Fruit fly (Drosophila melanogaster) whole organism, embryonic: ENCODE results near the gene PIG-L.

Experiments used
- Ada2b ChIP-seq: fragments of 200-800 bp; sonication (Bioruptor generic); IDR thresholded peaks from 2 replicates; pipeline ENCODE4 v1.3.6; 2022; ENCODE audit warnings: missing biosample characterization, missing genetic modification characterization
- Antp ChIP-seq: fragments of 200-800 bp; sonication (Bioruptor generic); optimal IDR thresholded peaks from 3 replicates; lab custom pipeline; 2016; ENCODE audit warnings: missing biosample characterization, missing genetic modification characterization
- BEAF-32 ChIP-seq: fragments of 200-800 bp; sonication (Bioruptor generic); optimal IDR thresholded peaks from 3 replicates; lab custom pipeline; 2017; ENCODE audit warnings: missing biosample characterization, missing genetic modification characterization, mild to moderate bottlenecking, moderate library complexity, missing genetic modification reagents
- Bdp1 ChIP-seq: fragments of 200-800 bp; sonication (Bioruptor generic); optimal IDR thresholded peaks from 3 replicates; lab custom pipeline; 2016; ENCODE audit warnings: missing biosample characterization, missing genetic modification characterization
- C15 ChIP-seq: fragments of 200-800 bp; sonication (Bioruptor generic); IDR thresholded peaks from 3 replicates; pipeline ENCODE4 v1.3.6; 2022; ENCODE audit warnings: missing biosample characterization, missing genetic modification characterization
- CG15073 ChIP-seq: fragments of 200-800 bp; sonication (Bioruptor generic); optimal IDR thresholded peaks from 2 replicates; lab custom pipeline; 2016; ENCODE audit warnings: missing biosample characterization, missing genetic modification characterization
- CG1529 ChIP-seq: fragments of 200-800 bp; sonication (Bioruptor generic); optimal IDR thresholded peaks from 3 replicates; lab custom pipeline; 2018; ENCODE audit warnings: missing biosample characterization, missing genetic modification characterization
- CG15696 ChIP-seq: fragments of 200-800 bp; sonication (Bioruptor generic); optimal IDR thresholded peaks from 2 replicates; lab custom pipeline; 2019; ENCODE audit warnings: missing biosample characterization, mild to moderate bottlenecking, missing genetic modification characterization, moderate library complexity
- CG17802 ChIP-seq: fragments of 200-800 bp; sonication (Bioruptor generic); optimal IDR thresholded peaks from 2 replicates; lab custom pipeline; 2018; ENCODE audit warnings: missing biosample characterization, mild to moderate bottlenecking, missing genetic modification characterization, moderate library complexity
- CG1792 ChIP-seq: fragments of 200-800 bp; sonication (Bioruptor generic); optimal IDR thresholded peaks from 2 replicates; lab custom pipeline; 2016; ENCODE audit warnings: missing biosample characterization, missing genetic modification characterization
- CG2116 ChIP-seq: fragments of 200-800 bp; sonication (Bioruptor generic); optimal IDR thresholded peaks from 3 replicates; lab custom pipeline; 2018; ENCODE audit warnings: missing biosample characterization, mild to moderate bottlenecking, missing genetic modification characterization
- CG4360 ChIP-seq: fragments of 200-800 bp; sonication (Bioruptor generic); IDR thresholded peaks from 2 replicates; pipeline ENCODE4 v1.3.6; 2022; ENCODE audit warnings: missing biosample characterization, missing genetic modification characterization
- CG43689 ChIP-seq: fragments of 200-800 bp; sonication (Bioruptor generic); IDR thresholded peaks from 2 replicates; pipeline ENCODE4 v1.3.6; 2022; ENCODE audit warnings: missing biosample characterization, missing genetic modification characterization
- CG6175 ChIP-seq: fragments of 200-800 bp; sonication (Bioruptor generic); IDR thresholded peaks from 3 replicates; pipeline ENCODE4 v1.3.6; 2022; ENCODE audit warnings: missing biosample characterization, missing genetic modification characterization
- CG6791 ChIP-seq: fragments of 200-800 bp; sonication (Bioruptor generic); IDR thresholded peaks from 3 replicates; pipeline ENCODE4 v1.3.6; 2022; ENCODE audit warnings: missing biosample characterization, missing genetic modification characterization; ENCODE audit not compliant: partially characterized antibody
- CG7963 ChIP-seq: fragments of 200-800 bp; sonication (Bioruptor generic); IDR thresholded peaks from 3 replicates; pipeline ENCODE4 v1.3.6; 2022; ENCODE audit warnings: missing biosample characterization, missing genetic modification characterization; ENCODE audit not compliant: partially characterized antibody
- CG7987 ChIP-seq: fragments of 200-800 bp; sonication (Bioruptor generic); optimal IDR thresholded peaks from 2 replicates; lab custom pipeline; 2018; ENCODE audit warnings: missing biosample characterization, mild to moderate bottlenecking, missing genetic modification characterization, moderate library complexity
- CG8924 ChIP-seq: fragments of 200-800 bp; optimal IDR thresholded peaks from 3 replicates; lab custom pipeline; 2019; ENCODE audit warnings: missing biosample characterization, mild to moderate bottlenecking, missing genetic modification characterization, moderate library complexity
- CrebB ChIP-seq: fragments of 200-800 bp; sonication (Bioruptor generic); optimal IDR thresholded peaks from 3 replicates; lab custom pipeline; 2018; ENCODE audit warnings: missing biosample characterization, mild to moderate bottlenecking, missing genetic modification characterization
- D ChIP-seq, 2 experiments: fragments of 200-800 bp in 1 of 2; fragments of >200 bp in 1 of 2; sonication (Bioruptor generic) in 1 of 2; optimal IDR thresholded peaks; 2 replicates in 1 of 2; 3 replicates in 1 of 2; lab custom pipeline; 2017; ENCODE audit warnings: mild to moderate bottlenecking in 1 of 2, missing biosample characterization in 1 of 2, missing genetic modification characterization in 1 of 2, missing genetic modification reagents in 1 of 2
- Dp ChIP-seq: fragments of 200-800 bp; sonication (Bioruptor generic); optimal IDR thresholded peaks from 2 replicates; lab custom pipeline; 2018; ENCODE audit warnings: missing biosample characterization, mild to moderate bottlenecking, missing genetic modification characterization, moderate library complexity
- Fer3 ChIP-seq: fragments of 200-800 bp; sonication (Bioruptor generic); optimal IDR thresholded peaks from 2 replicates; lab custom pipeline; 2018; ENCODE audit warnings: missing biosample characterization, mild to moderate bottlenecking, missing genetic modification characterization, moderate library complexity
- GATAe ChIP-seq: fragments of 200-800 bp; sonication (Bioruptor generic); conservative IDR thresholded peaks from 2 replicates; pipeline ENCODE4 v1.3.6; 2022; ENCODE audit warnings: missing biosample characterization, missing genetic modification characterization
- HHEX ChIP-seq: fragments of 200-800 bp; sonication (Bioruptor generic); optimal IDR thresholded peaks from 3 replicates; lab custom pipeline; 2017; ENCODE audit warnings: missing biosample characterization, mild to moderate bottlenecking, missing genetic modification characterization, missing genetic modification reagents
- HLH4C ChIP-seq: fragments of 200-800 bp; sonication (Bioruptor generic); IDR thresholded peaks from 3 replicates; pipeline ENCODE4 v1.3.6; 2022; ENCODE audit warnings: missing biosample characterization, missing genetic modification characterization; ENCODE audit not compliant: partially characterized antibody
- Lim3 ChIP-seq: fragments of 200-800 bp; sonication (Bioruptor generic); IDR thresholded peaks from 2 replicates; pipeline ENCODE4 v1.3.6; 2022; ENCODE audit warnings: missing biosample characterization, missing genetic modification characterization
- MESR4 ChIP-seq: fragments of 200-800 bp; sonication (Bioruptor generic); optimal IDR thresholded peaks from 2 replicates; lab custom pipeline; 2018; ENCODE audit warnings: missing biosample characterization, mild to moderate bottlenecking, missing genetic modification characterization, moderate library complexity
- MTF-1 ChIP-seq: fragments of 200-800 bp; sonication (Bioruptor generic); optimal IDR thresholded peaks from 2 replicates; lab custom pipeline; 2018; ENCODE audit warnings: missing biosample characterization, mild to moderate bottlenecking, missing genetic modification characterization, borderline replicate concordance
- Mrtf ChIP-seq: fragments of 200-800 bp; sonication (Bioruptor generic); IDR thresholded peaks from 3 replicates; pipeline ENCODE4 v1.3.6; 2022; ENCODE audit warnings: missing biosample characterization, missing genetic modification characterization
- Opbp ChIP-seq: fragments of 200-800 bp; sonication (Bioruptor generic); IDR thresholded peaks from 3 replicates; pipeline ENCODE4 v1.3.6; 2022; ENCODE audit warnings: missing biosample characterization, missing genetic modification characterization; ENCODE audit not compliant: partially characterized antibody
- Vsx1 ChIP-seq: fragments of 200-800 bp; sonication (Bioruptor generic); optimal IDR thresholded peaks from 2 replicates; lab custom pipeline; 2017; ENCODE audit warnings: missing biosample characterization, mild to moderate bottlenecking, missing genetic modification characterization, missing genetic modification reagents
- Xrp1 ChIP-seq: fragments of 200-800 bp; sonication (Bioruptor generic); IDR thresholded peaks from 2 replicates; pipeline ENCODE4 v1.3.6; 2022; ENCODE audit warnings: missing biosample characterization, missing genetic modification characterization
- bcd ChIP-seq: fragments of 200-800 bp; sonication (Bioruptor generic); optimal IDR thresholded peaks from 2 replicates; lab custom pipeline; 2017; ENCODE audit warnings: missing biosample characterization, mild to moderate bottlenecking, missing genetic modification characterization
- corto ChIP-seq: fragments of 200-800 bp; sonication (Bioruptor generic); optimal IDR thresholded peaks from 2 replicates; lab custom pipeline; 2016; ENCODE audit warnings: missing biosample characterization, mild to moderate bottlenecking, missing genetic modification characterization, moderate library complexity
- cwo ChIP-seq: fragments of 200-800 bp; sonication (Bioruptor generic); optimal IDR thresholded peaks from 3 replicates; lab custom pipeline; 2017; ENCODE audit warnings: missing biosample characterization, missing genetic modification characterization, mild to moderate bottlenecking, moderate library complexity, missing genetic modification reagents
- gfzf ChIP-seq: fragments of 200-800 bp; sonication (Bioruptor generic); optimal IDR thresholded peaks from 2 replicates; lab custom pipeline; 2016; ENCODE audit warnings: missing biosample characterization, mild to moderate bottlenecking, missing genetic modification characterization, moderate library complexity
- her ChIP-seq: fragments of 200-800 bp; sonication (Bioruptor generic); optimal IDR thresholded peaks from 2 replicates; lab custom pipeline; 2016; ENCODE audit warnings: missing biosample characterization, missing genetic modification characterization
- jing ChIP-seq: fragments of 200-800 bp; sonication (Bioruptor generic); optimal IDR thresholded peaks from 2 replicates; lab custom pipeline; 2018; ENCODE audit warnings: missing biosample characterization, mild to moderate bottlenecking, missing genetic modification characterization
- mam ChIP-seq: fragments of 200-800 bp; sonication (Bioruptor generic); optimal IDR thresholded peaks from 3 replicates; lab custom pipeline; 2016; ENCODE audit warnings: missing biosample characterization, missing genetic modification characterization
- nmo ChIP-seq: fragments of 200-800 bp; sonication (Bioruptor generic); optimal IDR thresholded peaks from 2 replicates; lab custom pipeline; 2018; ENCODE audit warnings: missing biosample characterization, mild to moderate bottlenecking, missing genetic modification characterization, moderate library complexity
- otp ChIP-seq: fragments of 200-800 bp; sonication (Bioruptor generic); IDR thresholded peaks from 3 replicates; pipeline ENCODE4, ENCODE4 v1.3.6; 2022; ENCODE audit warnings: missing biosample characterization, missing genetic modification characterization
- pum ChIP-seq: fragments of 200-800 bp; sonication (Bioruptor generic); optimal IDR thresholded peaks from 2 replicates; lab custom pipeline; 2016; ENCODE audit warnings: missing biosample characterization, missing genetic modification characterization
- schlank ChIP-seq: fragments of 200-800 bp; sonication (Bioruptor generic); optimal IDR thresholded peaks from 2 replicates; lab custom pipeline; 2018; ENCODE audit warnings: missing biosample characterization, mild to moderate bottlenecking, missing genetic modification characterization
- shn ChIP-seq: fragments of 200-800 bp; sonication (Bioruptor generic); optimal IDR thresholded peaks from 3 replicates; lab custom pipeline; 2016; ENCODE audit warnings: missing biosample characterization, missing genetic modification characterization
- slbo ChIP-seq: fragments of 200-800 bp; sonication (Bioruptor generic); IDR thresholded peaks from 2 replicates; pipeline ENCODE4 v1.3.6; 2022; ENCODE audit warnings: missing biosample characterization, missing genetic modification characterization
- sqz ChIP-seq: fragments of 200-800 bp; sonication (Bioruptor generic); optimal IDR thresholded peaks from 3 replicates; lab custom pipeline; 2018; ENCODE audit warnings: missing biosample characterization, mild to moderate bottlenecking, missing genetic modification characterization
- tna ChIP-seq: fragments of 200-800 bp; sonication (Bioruptor generic); IDR thresholded peaks from 2 replicates; pipeline ENCODE4 v1.3.6; 2022; ENCODE audit warnings: missing biosample characterization, missing genetic modification characterization; ENCODE audit not compliant: partially characterized antibody
- unc-4 ChIP-seq: fragments of 200-800 bp; sonication (Bioruptor generic); IDR thresholded peaks from 2 replicates; pipeline ENCODE4 v1.3.6; 2022; ENCODE audit warnings: missing biosample characterization, missing genetic modification characterization; ENCODE audit not compliant: partially characterized antibody

The PIG-L gene

dm6 chr3R:20031043-20031763, 10.1 kb upstream of the PIG-L start, which contains the start of gene trem (continued):
- peak; percentile 63 for TF ChIP-seq Fer3 (tag; lab: Kevin White, UChicago)
- peak; percentile 60; the same call in 1 of the 3 replicates for TF ChIP-seq Mrtf (GFP tag; lab: Robert Waterston, UW)
- TF ChIP-seq CG6791 (GFP tag; lab: Robert Waterston, UW) = no peak
- peak; percentile 91 for TF ChIP-seq slbo (GFP tag; lab: Robert Waterston, UW)
- TF ChIP-seq Vsx1 (GFP tag; lab: Kevin White, UChicago) = no peak
- no peak for TF ChIP-seq CG4360 (GFP tag; lab: Robert Waterston, UW)
- TF ChIP-seq Antp (GFP tag; lab: Kevin White, UChicago) = peak; percentile 10
- TF ChIP-seq bcd = peak; percentile 79
- no peak for TF ChIP-seq CG43689
- peak; percentile 13 for TF ChIP-seq BEAF-32 (GFP tag; lab: Kevin White, UChicago)
- TF ChIP-seq CG15073 (GFP tag; lab: Kevin White, UChicago) = no peak
- TF ChIP-seq D (optimal IDR thresholded peaks at IDR 0.05; lab: Kevin White, UChicago) = no peak
- TF ChIP-seq D (GFP tag; optimal IDR thresholded peaks at IDR 0.05; lab: Kevin White, UChicago) = peak; percentile 61
- no peak for TF ChIP-seq her (GFP tag; lab: Kevin White, UChicago)
- TF ChIP-seq nmo = peak; percentile 88
- TF ChIP-seq corto (GFP tag; lab: Kevin White, UChicago) = no peak
- peak; percentile 41 for TF ChIP-seq CG17802 (tag; lab: Kevin White, UChicago)
- peak; percentile 34 for TF ChIP-seq MESR4 (GFP tag; lab: Kevin White, UChicago)
- TF ChIP-seq unc-4 (GFP tag; lab: Robert Waterston, UW) = no peak
- peak; percentile 69 for TF ChIP-seq HHEX (GFP tag; lab: Kevin White, UChicago)
- TF ChIP-seq Lim3 (GFP tag; lab: Robert Waterston, UW) = no peak; the same call in 1 of the 2 replicates
- TF ChIP-seq Bdp1 (GFP tag; lab: Kevin White, UChicago) = peak; percentile 39
- no peak for TF ChIP-seq tna (GFP tag; lab: Robert Waterston, UW)
- peak; percentile 12 for TF ChIP-seq shn (GFP tag; lab: Kevin White, UChicago)
- peak; percentile 73 for TF ChIP-seq mam (GFP tag; lab: Kevin White, UChicago)
- no peak for TF ChIP-seq gfzf (GFP tag; lab: Kevin White, UChicago)
- TF ChIP-seq jing (GFP tag; lab: Kevin White, UChicago) = peak; percentile 7
- peak; percentile 59; the same call in 1 of the 2 replicates for TF ChIP-seq GATAe
- no peak for TF ChIP-seq Opbp (GFP tag; lab: Robert Waterston, UW)
- TF ChIP-seq C15 (GFP tag; lab: Robert Waterston, UW) = no peak
- TF ChIP-seq CG1792 (GFP tag; lab: Kevin White, UChicago) = no peak
- TF ChIP-seq HLH4C = no peak
- peak; percentile 19 for TF ChIP-seq Dp (GFP tag; lab: Kevin White, UChicago)
- TF ChIP-seq CG7987 (GFP tag; lab: Kevin White, UChicago) = no peak
- no peak; the same call in 1 of the 2 replicates for TF ChIP-seq Xrp1 (GFP tag; lab: Robert Waterston, UW)
- peak; percentile 39 for TF ChIP-seq Ada2b (GFP tag; lab: Robert Waterston, UW)
- no peak for TF ChIP-seq CrebB (tag; lab: Kevin White, UChicago)
- TF ChIP-seq CG2116 (GFP tag; lab: Kevin White, UChicago) = peak; percentile 34
- peak; percentile 49 for TF ChIP-seq pum
- no peak for TF ChIP-seq sqz (GFP tag; lab: Kevin White, UChicago)
- TF ChIP-seq cwo (GFP tag; lab: Kevin White, UChicago) = peak; percentile 39
- no peak for TF ChIP-seq MTF-1
- TF ChIP-seq otp (GFP tag; lab: Robert Waterston, UW) = no peak
- no peak for TF ChIP-seq schlank (tag; lab: Kevin White, UChicago)
- peak; percentile 38 for TF ChIP-seq CG1529
- peak; percentile 79 for TF ChIP-seq CG8924
- peak; percentile 73 for TF ChIP-seq CG15696
- TF ChIP-seq CG7963 (GFP tag; lab: Robert Waterston, UW) = no peak
- TF ChIP-seq CG6175 = peak; percentile 31; the same call in 1 of the 3 replicates
